Fruit fly (Drosophila melanogaster) whole organism, pupa: Measurements from ENCODE around the gene CG6567.

Experiments used
- CG10348 ChIP-seq: fragments of 200-800 bp; sonication (Bioruptor generic); IDR thresholded peaks from 2 replicates; pipeline ENCODE4 v1.3.6; 2022; ENCODE audit warnings: missing biosample characterization, missing genetic modification characterization
- CG12605 ChIP-seq: fragments of 200-800 bp; sonication (Bioruptor generic); IDR thresholded peaks from 2 replicates; pipeline ENCODE4 v1.3.6; 2022; ENCODE audit warnings: missing biosample characterization, missing genetic modification characterization
- CG13204 ChIP-seq: fragments of 200-800 bp; sonication (Bioruptor generic); optimal IDR thresholded peaks from 2 replicates; lab custom pipeline; 2018; ENCODE audit warnings: missing biosample characterization, mild to moderate bottlenecking, missing genetic modification characterization, moderate library complexity
- CG14655 ChIP-seq: fragments of 200-800 bp; sonication (Bioruptor generic); optimal IDR thresholded peaks from 3 replicates; lab custom pipeline; 2017; ENCODE audit warnings: mild to moderate bottlenecking, missing biosample characterization, missing genetic modification reagents, missing genetic modification characterization
- CG15710 ChIP-seq: fragments of 200-800 bp; sonication (Bioruptor generic); optimal IDR thresholded peaks from 2 replicates; lab custom pipeline; 2018; ENCODE audit warnings: missing biosample characterization, mild to moderate bottlenecking, missing genetic modification characterization, moderate library complexity
- CG17806 ChIP-seq: fragments of 200-800 bp; sonication (Bioruptor generic); optimal IDR thresholded peaks from 2 replicates; lab custom pipeline; 2018; ENCODE audit warnings: missing biosample characterization, mild to moderate bottlenecking, missing genetic modification characterization, moderate library complexity
- CG32121 ChIP-seq: fragments of 200-800 bp; sonication (Bioruptor generic); IDR thresholded peaks from 2 replicates; pipeline ENCODE4 v1.3.6; 2022; ENCODE audit warnings: missing biosample characterization, missing genetic modification characterization
- CG34367 ChIP-seq: fragments of 200-800 bp; sonication (Bioruptor generic); optimal IDR thresholded peaks from 2 replicates; lab custom pipeline; 2018; ENCODE audit warnings: missing biosample characterization, mild to moderate bottlenecking, missing genetic modification characterization
- CG4496 ChIP-seq: fragments of 200-800 bp; sonication (Bioruptor generic); IDR thresholded peaks from 3 replicates; pipeline ENCODE4 v1.3.6; 2022; ENCODE audit warnings: missing biosample characterization, missing genetic modification characterization
- CG8159 ChIP-seq: fragments of 200-800 bp; sonication (Bioruptor generic); optimal IDR thresholded peaks from 3 replicates; lab custom pipeline; 2018; ENCODE audit warnings: missing biosample characterization, mild to moderate bottlenecking, missing genetic modification characterization, moderate library complexity
- CG8301 ChIP-seq: fragments of 200-800 bp; sonication (Bioruptor generic); optimal IDR thresholded peaks from 2 replicates; lab custom pipeline; 2018; ENCODE audit warnings: missing biosample characterization, mild to moderate bottlenecking, missing genetic modification characterization
- CG9948 ChIP-seq: fragments of 200-800 bp; sonication (Bioruptor generic); optimal IDR thresholded peaks from 2 replicates; lab custom pipeline; 2018; ENCODE audit warnings: missing biosample characterization, mild to moderate bottlenecking, missing genetic modification characterization, moderate library complexity
- D1 ChIP-seq: fragments of 200-800 bp; sonication (Bioruptor generic); optimal IDR thresholded peaks from 2 replicates; lab custom pipeline; 2018; ENCODE audit warnings: missing biosample characterization, mild to moderate bottlenecking, missing genetic modification characterization, moderate library complexity
- EcR ChIP-seq: fragments of 200-800 bp; sonication (Bioruptor generic); optimal IDR thresholded peaks from 3 replicates; lab custom pipeline; 2019; ENCODE audit warnings: missing biosample characterization, missing genetic modification characterization, mild to moderate bottlenecking, moderate library complexity, missing genetic modification reagents
- Ets98B ChIP-seq: fragments of 200-800 bp; sonication (Bioruptor generic); IDR thresholded peaks from 2 replicates; pipeline ENCODE4 v1.3.6; 2022; ENCODE audit warnings: missing biosample characterization, missing genetic modification characterization
- Pif1A ChIP-seq: fragments of 200-800 bp; sonication (Bioruptor generic); optimal IDR thresholded peaks from 3 replicates; lab custom pipeline; 2016; ENCODE audit warnings: missing biosample characterization, missing genetic modification characterization
- Pif1B ChIP-seq: fragments of 200-800 bp; sonication (Bioruptor generic); optimal IDR thresholded peaks from 3 replicates; lab custom pipeline; 2016; ENCODE audit warnings: missing biosample characterization, missing genetic modification characterization
- Snoo ChIP-seq: fragments of 200-800 bp; sonication (Bioruptor generic); optimal IDR thresholded peaks from 3 replicates; lab custom pipeline; 2017; ENCODE audit warnings: missing biosample characterization, mild to moderate bottlenecking, missing genetic modification characterization, inconsistent platforms
- fd96Ca ChIP-seq: fragments of 200-800 bp; sonication (Bioruptor generic); IDR thresholded peaks from 3 replicates; pipeline ENCODE4 v1.3.6; 2022; ENCODE audit warnings: missing biosample characterization, missing genetic modification characterization
- gl ChIP-seq: fragments of 200-800 bp; sonication (Bioruptor generic); optimal IDR thresholded peaks from 2 replicates; lab custom pipeline; 2018; ENCODE audit warnings: missing biosample characterization, mild to moderate bottlenecking, missing genetic modification characterization
- rn ChIP-seq: fragments of 200-800 bp; sonication (Bioruptor generic); IDR thresholded peaks from 2 replicates; pipeline ENCODE4 v1.3.6; 2022; ENCODE audit warnings: missing biosample characterization, missing genetic modification characterization

The CG6567 gene

DNA sequence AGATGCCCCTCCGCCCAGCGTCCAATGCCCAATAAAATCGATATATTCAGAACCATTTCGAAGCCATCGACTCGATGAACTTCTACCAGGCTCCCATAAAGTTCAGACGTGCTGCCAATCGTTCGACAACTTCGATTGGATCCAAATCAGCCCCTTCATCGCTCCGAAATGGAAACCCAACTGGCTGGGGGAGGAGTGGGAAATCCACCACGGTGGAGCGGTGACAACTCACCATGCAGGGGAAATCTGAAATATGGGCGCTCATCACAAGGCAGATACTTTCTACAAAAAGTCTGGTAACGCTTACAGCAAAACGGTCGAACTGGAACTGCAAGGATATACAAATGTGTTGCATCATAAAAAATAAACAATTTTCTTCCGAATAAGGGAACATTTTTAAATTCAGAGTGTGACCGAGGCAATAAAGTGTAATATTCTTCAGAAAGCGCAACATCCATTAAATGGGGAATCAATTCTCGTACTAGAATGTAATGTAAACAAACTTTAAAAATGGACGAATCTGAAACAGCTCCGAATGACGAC, 1.9 kb downstream of the CG6567 start, which contains the start of gene CG4565:
Gene CG4565 (plus strand): TSS at position 493 of the 543 bp plus-strand sequence.
- no peak for TF ChIP-seq Pif1A (GFP tag; lab: Kevin White, UChicago)
- no peak for TF ChIP-seq CG10348 (GFP tag; lab: Robert Waterston, UW)
- TF ChIP-seq CG8301, result no peak
- no peak for TF ChIP-seq D1
- no peak for TF ChIP-seq Snoo (tag; lab: Kevin White, UChicago)
- TF ChIP-seq CG8159 (tag; lab: Kevin White, UChicago), result no peak
- TF ChIP-seq EcR, result peak; percentile 13
- no peak for TF ChIP-seq CG34367 (tag; lab: Kevin White, UChicago)

dm6 chr3R:10850636-10851035, 3.6 kb downstream of the CG6567 start:
- TF ChIP-seq CG9948 (tag; lab: Kevin White, UChicago) (no peak), CG34367 (tag; lab: Kevin White, UChicago) (no peak), CG14655 (GFP tag; lab: Kevin White, UChicago) (no peak), CG10348 (GFP tag; lab: Robert Waterston, UW) (no peak), fd96Ca (GFP tag; lab: Robert Waterston, UW) (no peak; the same call in 2 of the 3 replicates), rn (GFP tag; lab: Robert Waterston, UW) (no peak), CG32121 (GFP tag; lab: Robert Waterston, UW) (no peak), Ets98B (GFP tag; lab: Robert Waterston, UW) (no peak), CG8159 (tag; lab: Kevin White, UChicago) (no peak), CG17806 (tag; lab: Kevin White, UChicago) (no peak), CG15710 (tag; lab: Kevin White, UChicago) (no peak), CG4496 (no peak), Pif1B (no peak), CG13204 (GFP tag; lab: Kevin White, UChicago) (no peak), EcR (no peak)

DNA sequence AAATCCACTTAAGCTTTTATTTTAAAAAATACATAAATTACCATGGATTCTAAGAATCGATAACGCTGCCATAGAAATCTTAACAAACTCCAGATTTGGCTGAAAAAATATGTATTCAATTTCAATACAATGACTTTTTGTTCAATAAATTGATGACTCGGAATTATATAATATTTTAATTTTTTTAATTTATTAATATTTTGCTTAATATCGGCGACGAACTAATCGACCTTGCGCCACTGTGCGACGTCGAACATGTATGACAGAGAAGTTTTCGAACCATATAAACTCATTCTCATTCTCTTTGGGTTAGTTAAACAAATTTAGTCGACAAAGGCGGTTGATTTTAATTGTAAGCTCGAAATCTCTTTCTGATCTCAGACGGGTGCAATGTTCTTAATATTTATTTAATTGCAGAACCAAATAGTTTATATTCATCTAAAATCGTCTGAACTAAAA, 4.7 kb downstream of the CG6567 start, which contains the start of gene CG42394:
Gene CG42394 (plus strand): TSS at position 311 of the 459 bp plus-strand sequence.
- TF ChIP-seq CG14655 (GFP tag; lab: Kevin White, UChicago) (peak; percentile 99), CG15710 (tag; lab: Kevin White, UChicago) (peak; percentile 91), fd96Ca (GFP tag; lab: Robert Waterston, UW) (peak; percentile 88; the same call in 2 of the 3 replicates), CG17806 (tag; lab: Kevin White, UChicago) (peak; percentile 98), gl (peak; percentile 80), EcR (peak; percentile 76), CG9948 (tag; lab: Kevin White, UChicago) (peak; percentile 98), CG32121 (GFP tag; lab: Robert Waterston, UW) (peak; percentile 95), CG4496 (peak; percentile 95), Pif1A (GFP tag; lab: Kevin White, UChicago) (peak; percentile 85), CG13204 (GFP tag; lab: Kevin White, UChicago) (peak; percentile 62), CG8159 (tag; lab: Kevin White, UChicago) (peak; percentile 97), Pif1B (peak; percentile 93), CG12605 (GFP tag; lab: Robert Waterston, UW) (peak; percentile 90), rn (GFP tag; lab: Robert Waterston, UW) (peak; percentile 83), Ets98B (GFP tag; lab: Robert Waterston, UW) (peak; percentile 94), Snoo (tag; lab: Kevin White, UChicago) (peak; percentile 95), CG34367 (tag; lab: Kevin White, UChicago) (peak; percentile 91), D1 (peak; percentile 98), CG8301 (peak; percentile 96), CG10348 (GFP tag; lab: Robert Waterston, UW) (peak; percentile 52)
- TF ChIP-seq, all 21 proteins: peak for 21

DNA sequence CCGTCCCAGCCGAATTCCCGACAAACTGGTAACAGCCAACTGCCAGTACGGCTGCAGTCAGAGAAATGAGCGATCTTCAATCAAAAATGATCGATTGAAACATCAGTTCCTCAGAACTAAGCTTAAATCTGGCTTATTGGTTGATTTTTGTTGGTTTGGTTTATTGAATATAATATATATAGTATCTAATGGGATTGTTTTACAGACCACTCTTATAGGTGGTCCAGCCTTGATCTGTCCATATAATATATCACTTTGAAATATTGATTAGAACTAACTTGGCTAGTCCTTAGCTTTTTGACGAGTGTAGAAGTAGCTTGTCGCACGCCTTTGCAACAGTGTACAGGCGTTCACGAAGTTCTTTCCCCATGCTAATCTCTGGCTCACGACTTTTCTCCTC, 11.8 kb downstream of the CG6567 start:
- TF ChIP-seq CG8159 (tag; lab: Kevin White, UChicago), result peak; percentile 52
- TF ChIP-seq CG4496, result no peak
- TF ChIP-seq fd96Ca (GFP tag; lab: Robert Waterston, UW), result no peak
- peak; percentile 11 for TF ChIP-seq gl
- TF ChIP-seq CG13204 (GFP tag; lab: Kevin White, UChicago), result peak; percentile 42
- TF ChIP-seq CG14655 (GFP tag; lab: Kevin White, UChicago), result peak; percentile 75
- no peak for TF ChIP-seq rn (GFP tag; lab: Robert Waterston, UW)
- TF ChIP-seq Pif1A (GFP tag; lab: Kevin White, UChicago), result no peak
- peak; percentile 47 for TF ChIP-seq CG8301
- peak; percentile 42 for TF ChIP-seq CG17806 (tag; lab: Kevin White, UChicago)
- no peak for TF ChIP-seq Ets98B (GFP tag; lab: Robert Waterston, UW)
- peak; percentile 32 for TF ChIP-seq CG34367 (tag; lab: Kevin White, UChicago)
- TF ChIP-seq CG15710 (tag; lab: Kevin White, UChicago), result peak; percentile 44
- TF ChIP-seq CG9948 (tag; lab: Kevin White, UChicago), result peak; percentile 37
- TF ChIP-seq CG32121 (GFP tag; lab: Robert Waterston, UW), result no peak
- no peak for TF ChIP-seq Pif1B
- TF ChIP-seq, all 21 proteins: peak for 9

dm6 chr3R:10836924-10837323, 17.3 kb downstream of the CG6567 start:
- no peak for TF ChIP-seq CG8301
- no peak for TF ChIP-seq EcR
- TF ChIP-seq CG13204 (GFP tag; lab: Kevin White, UChicago), result no peak
- TF ChIP-seq D1, result no peak
- no peak for TF ChIP-seq CG32121 (GFP tag; lab: Robert Waterston, UW)
- no peak for TF ChIP-seq CG4496
- no peak for TF ChIP-seq CG8159 (tag; lab: Kevin White, UChicago)
- TF ChIP-seq CG34367 (tag; lab: Kevin White, UChicago), result no peak
- TF ChIP-seq CG14655 (GFP tag; lab: Kevin White, UChicago), result no peak
- no peak for TF ChIP-seq CG15710 (tag; lab: Kevin White, UChicago)
- TF ChIP-seq Pif1A (GFP tag; lab: Kevin White, UChicago), result no peak
- TF ChIP-seq Ets98B (GFP tag; lab: Robert Waterston, UW), result no peak
- no peak for TF ChIP-seq CG9948 (tag; lab: Kevin White, UChicago)
- no peak for TF ChIP-seq Pif1B
- no peak for TF ChIP-seq Snoo (tag; lab: Kevin White, UChicago)
- no peak for TF ChIP-seq CG17806 (tag; lab: Kevin White, UChicago)
- TF ChIP-seq CG10348 (GFP tag; lab: Robert Waterston, UW), result no peak
- TF ChIP-seq CG12605 (GFP tag; lab: Robert Waterston, UW), result no peak
- TF ChIP-seq, all 21 proteins: peak for 0
